Worm (Caenorhabditis elegans) whole organism, L4 larva: ENCODE results near the gene skr-16.

Source experiments
- R02D3.7 ChIP-seq: fragments of 150-350 bp; sonication (generic microtip); optimal IDR thresholded peaks from 3 replicates; lab custom pipeline; 2014; ENCODE audit warnings: missing biosample characterization, missing genetic modification characterization
- aha-1 ChIP-seq: fragments of 150-350 bp; peaks from one replicate; lab custom pipeline; 2014; ENCODE audit warnings: missing biosample characterization, missing genetic modification characterization
- fos-1 ChIP-seq: fragments of 150-350 bp; optimal IDR thresholded peaks from 2 replicates; lab custom pipeline; 2014; ENCODE audit warnings: missing biosample characterization, missing genetic modification characterization
- lsy-2 ChIP-seq, 2 experiments: fragments of 150-350 bp in 1 of 2; sonication (generic microtip) in 1 of 2; optimal IDR thresholded peaks; 2 replicates each; lab custom pipeline; 2014 to 2017; ENCODE audit warnings: missing biosample characterization in 2 of 2, missing genetic modification characterization in 2 of 2
- nhr-25 ChIP-seq: sonication (generic microtip); optimal IDR thresholded peaks from 2 replicates; lab custom pipeline; 2017; ENCODE audit warnings: missing genetic modification characterization, mild to moderate bottlenecking, missing compliant biosample characterization, antibody characterized with exemption, moderate library complexity, borderline replicate concordance; ENCODE audit not compliant: insufficient read depth
- nhr-77 ChIP-seq: fragments of 150-350 bp; optimal IDR thresholded peaks from 2 replicates; lab custom pipeline; 2014; ENCODE audit warnings: missing biosample characterization, missing genetic modification characterization
- zag-1 ChIP-seq: fragments of 150-350 bp; optimal IDR thresholded peaks from 2 replicates; lab custom pipeline; 2014; ENCODE audit warnings: missing biosample characterization, missing genetic modification characterization

- TF ChIP-seq fos-1 (tag; lab: Kevin White, UChicago) (no peak), aha-1 (tag; lab: Kevin White, UChicago) (no peak), nhr-25 (no peak), lsy-2 (tag; optimal IDR thresholded peaks at IDR 0.05; lab: Kevin White, UChicago) (no peak), R02D3.7 (tag; lab: Kevin White, UChicago) (no peak), nhr-77 (tag; lab: Kevin White, UChicago) (no peak), zag-1 (tag; lab: Kevin White, UChicago) (no peak)
Observed at ce11 chrIV:7152409-7152808, 16.1 kb upstream of the skr-16 start, which contains the start of gene col-113.
